Fruit fly (Drosophila melanogaster) whole organism: Measurements from ENCODE around the gene CG15296.

Source experiments
- CG8478 ChIP-seq: fragments of >200 bp; optimal IDR thresholded peaks from 2 replicates; lab custom pipeline; 2018; ENCODE audit warnings: inconsistent platforms
- EcR ChIP-seq, 2 experiments: fragments of >200 bp; optimal IDR thresholded peaks; 2 replicates each; lab custom pipeline; 2017; ENCODE audit warnings: missing biosample characterization in 2 of 2, missing genetic modification characterization in 2 of 2, missing genetic modification reagents in 2 of 2
- psq ChIP-seq: fragments of >200 bp; optimal IDR thresholded peaks from 2 replicates; lab custom pipeline; 2017
- usp ChIP-seq: fragments of >200 bp; optimal IDR thresholded peaks from 2 replicates; lab custom pipeline; 2017; ENCODE audit warnings: missing biosample characterization, missing genetic modification characterization, mixed read lengths

DNA sequence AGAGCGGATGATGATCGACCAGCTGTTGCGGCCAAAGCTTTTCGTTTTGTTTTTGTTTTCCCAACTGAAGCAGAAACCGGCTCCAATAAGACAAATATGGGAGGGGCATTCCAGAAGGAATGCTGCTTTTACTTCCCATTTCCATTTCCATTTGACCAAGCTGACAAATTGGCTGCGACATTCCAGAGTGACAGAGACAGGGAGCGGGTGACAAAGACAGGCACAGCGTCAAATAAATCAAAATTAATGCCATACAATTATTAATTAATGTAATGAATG lies 18.6 kb downstream of the CG15296 start:
- TF ChIP-seq CG8478 (lab: Kevin White, UChicago) (no peak), usp (GFP tag; lab: Kevin White, UChicago) (no peak), EcR (GFP tag; optimal IDR thresholded peaks at IDR 0.05; lab: Kevin White, UChicago) (no peak), psq (lab: Kevin White, UChicago) (no peak)
